Worm (Caenorhabditis elegans): ENCODE results near the gene mans-2.

DNA sequence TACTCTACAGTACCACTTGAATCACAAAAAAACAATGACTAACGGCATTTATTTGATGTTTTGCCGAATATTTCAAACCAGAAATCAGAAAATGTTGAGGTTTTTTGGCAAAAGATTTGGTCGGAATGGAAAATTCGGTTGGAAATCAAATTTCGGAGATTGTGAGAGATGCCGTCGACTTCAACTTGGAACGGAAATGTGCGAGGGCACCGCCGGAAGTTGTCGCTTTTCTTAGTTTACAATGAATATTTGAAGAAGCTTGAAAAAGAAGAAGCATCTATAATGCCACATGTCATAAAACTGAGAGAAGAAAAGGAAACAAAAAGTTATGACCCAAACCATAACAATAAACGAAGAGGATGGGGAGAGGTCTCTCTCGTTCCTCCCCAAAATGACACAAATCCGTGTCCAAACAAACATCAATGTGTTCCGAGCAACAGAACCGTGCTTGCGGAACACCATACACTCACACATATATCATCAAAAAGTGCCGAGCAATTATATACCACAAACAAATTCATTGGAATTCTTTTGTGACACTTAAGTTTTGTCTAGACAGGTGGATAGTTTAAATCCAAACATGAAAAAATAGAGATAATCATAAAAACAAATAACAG is 5.3 kb upstream of the mans-2 start:
- no peak for TF ChIP-seq ztf-11 (tag; optimal IDR thresholded peaks at IDR 0.05)
- no peak for TF ChIP-seq lin-39 (tag; optimal IDR thresholded peaks at IDR 0.05)
- TF ChIP-seq elt-1 (tag; optimal IDR thresholded peaks at IDR 0.05) = no peak
- no peak for TF ChIP-seq dmd-4 (tag; optimal IDR thresholded peaks at IDR 0.05)
- TF ChIP-seq lin-13 (GFP tag; optimal IDR thresholded peaks at IDR 0.05) = no peak
- TF ChIP-seq R02D3.7 (tag; optimal IDR thresholded peaks at IDR 0.05) = no peak
- TF ChIP-seq unc-39 (tag; optimal IDR thresholded peaks at IDR 0.05) = no peak
- TF ChIP-seq nhr-77 (tag; optimal IDR thresholded peaks at IDR 0.05) = no peak
